Fruit fly (Drosophila melanogaster) whole organism, embryonic: ENCODE results near the gene sro.
A peak's percentile ranks its signal among the peaks of the same experiment; 100 is the strongest.

ENCODE experiments used
- ATbp ChIP-seq: fragments of 200-800 bp; sonication (Bioruptor generic); optimal IDR thresholded peaks from 2 replicates; lab custom pipeline; 2017; ENCODE audit warnings: missing biosample characterization, mild to moderate bottlenecking, missing genetic modification characterization, missing genetic modification reagents
- Ada2b ChIP-seq: fragments of 200-800 bp; sonication (Bioruptor generic); IDR thresholded peaks from 2 replicates; pipeline ENCODE4 v1.3.6; 2022; ENCODE audit warnings: missing biosample characterization, missing genetic modification characterization
- BEAF-32 ChIP-seq: fragments of 200-800 bp; sonication (Bioruptor generic); optimal IDR thresholded peaks from 3 replicates; lab custom pipeline; 2017; ENCODE audit warnings: missing biosample characterization, missing genetic modification characterization, mild to moderate bottlenecking, moderate library complexity, missing genetic modification reagents
- CG11723 ChIP-seq: fragments of 200-800 bp; sonication (Bioruptor generic); optimal IDR thresholded peaks from 2 replicates; lab custom pipeline; 2017; ENCODE audit warnings: missing biosample characterization, mild to moderate bottlenecking, missing genetic modification characterization
- CG13287 ChIP-seq: fragments of 200-800 bp; sonication (Bioruptor generic); IDR thresholded peaks from 2 replicates; pipeline ENCODE4 v1.3.6; 2022; ENCODE audit warnings: missing biosample characterization, missing genetic modification characterization; ENCODE audit not compliant: partially characterized antibody
- CG13894 ChIP-seq: fragments of 200-800 bp; sonication (Bioruptor generic); optimal IDR thresholded peaks from 3 replicates; lab custom pipeline; 2018; ENCODE audit warnings: missing biosample characterization, mild to moderate bottlenecking, missing genetic modification characterization, moderate library complexity
- CG14667 ChIP-seq: fragments of 200-800 bp; sonication (Bioruptor generic); IDR thresholded peaks from 2 replicates; pipeline ENCODE4 v1.3.6; 2022; ENCODE audit warnings: missing biosample characterization, missing genetic modification characterization
- CG14710 ChIP-seq: fragments of 200-800 bp; sonication (Bioruptor generic); optimal IDR thresholded peaks from 3 replicates; lab custom pipeline; 2019; ENCODE audit warnings: missing biosample characterization, mild to moderate bottlenecking, missing genetic modification characterization, moderate library complexity
- CG1602 ChIP-seq: fragments of 200-800 bp; sonication (Bioruptor generic); optimal IDR thresholded peaks from 3 replicates; lab custom pipeline; 2016; ENCODE audit warnings: missing biosample characterization, missing genetic modification characterization
- CG17186 ChIP-seq: fragments of 200-800 bp; sonication (Bioruptor generic); optimal IDR thresholded peaks from 3 replicates; lab custom pipeline; 2017; ENCODE audit warnings: missing biosample characterization, missing genetic modification reagents, missing genetic modification characterization
- CG17568 ChIP-seq: fragments of 200-800 bp; sonication (Bioruptor generic); optimal IDR thresholded peaks from 2 replicates; lab custom pipeline; 2018; ENCODE audit warnings: missing biosample characterization, mild to moderate bottlenecking, missing genetic modification characterization, moderate library complexity
- CG17612 ChIP-seq: fragments of 200-800 bp; sonication (Bioruptor generic); IDR thresholded peaks from 2 replicates; pipeline ENCODE4 v1.3.6; 2022; ENCODE audit warnings: missing biosample characterization, missing genetic modification characterization
- CG17829 ChIP-seq: fragments of 200-800 bp; optimal IDR thresholded peaks from 2 replicates; lab custom pipeline; 2019; ENCODE audit warnings: missing biosample characterization, mild to moderate bottlenecking, missing genetic modification characterization, moderate library complexity
- CG18476 ChIP-seq: fragments of 200-800 bp; sonication (Bioruptor generic); optimal IDR thresholded peaks from 2 replicates; lab custom pipeline; 2016; ENCODE audit warnings: missing biosample characterization, mild to moderate bottlenecking, missing genetic modification characterization
- CG18619 ChIP-seq: fragments of 200-800 bp; sonication (Bioruptor generic); optimal IDR thresholded peaks from 3 replicates; lab custom pipeline; 2017; ENCODE audit warnings: missing biosample characterization, mild to moderate bottlenecking, missing genetic modification characterization
- CG2199 ChIP-seq: fragments of 200-800 bp; sonication (Bioruptor generic); IDR thresholded peaks from 3 replicates; pipeline ENCODE4 v1.3.6; 2022; ENCODE audit warnings: missing biosample characterization, missing genetic modification characterization
- CG2889 ChIP-seq: fragments of 200-800 bp; sonication (Bioruptor generic); IDR thresholded peaks from 3 replicates; pipeline ENCODE4 v1.3.6; 2022; ENCODE audit warnings: missing biosample characterization, missing genetic modification characterization
- CG4617 ChIP-seq: fragments of 200-800 bp; sonication (Bioruptor generic); optimal IDR thresholded peaks from 3 replicates; lab custom pipeline; 2016; ENCODE audit warnings: missing biosample characterization, missing genetic modification characterization, borderline replicate concordance
- CG5953 ChIP-seq: fragments of 200-800 bp; sonication (Bioruptor generic); IDR thresholded peaks from 2 replicates; pipeline ENCODE4 v1.3.6; 2022; ENCODE audit warnings: missing biosample characterization, missing genetic modification characterization
- CG6175 ChIP-seq: fragments of 200-800 bp; sonication (Bioruptor generic); IDR thresholded peaks from 3 replicates; pipeline ENCODE4 v1.3.6; 2022; ENCODE audit warnings: missing biosample characterization, missing genetic modification characterization
- CG9797 ChIP-seq: fragments of 200-800 bp; sonication (Bioruptor generic); optimal IDR thresholded peaks from 3 replicates; lab custom pipeline; 2018; ENCODE audit warnings: missing biosample characterization, mild to moderate bottlenecking, missing genetic modification characterization
- CHES-1-like ChIP-seq: fragments of 200-800 bp; sonication (Bioruptor generic); optimal IDR thresholded peaks from 2 replicates; lab custom pipeline; 2016; ENCODE audit warnings: missing biosample characterization, missing genetic modification characterization
- Fer1 ChIP-seq: fragments of 200-800 bp; sonication (Bioruptor generic); optimal IDR thresholded peaks from 2 replicates; lab custom pipeline; 2017; ENCODE audit warnings: missing biosample characterization, mild to moderate bottlenecking, missing genetic modification characterization
- H2.0 ChIP-seq: fragments of 200-800 bp; sonication (Bioruptor generic); IDR thresholded peaks from 2 replicates; pipeline ENCODE4 v1.3.6; 2022; ENCODE audit warnings: missing biosample characterization, missing genetic modification characterization
- HmgD ChIP-seq: fragments of 200-800 bp; sonication (Bioruptor generic); optimal IDR thresholded peaks from 3 replicates; lab custom pipeline; 2016; ENCODE audit warnings: missing biosample characterization, missing genetic modification characterization
- Hr78 ChIP-seq, 2 experiments: fragments of 200-800 bp in 1 of 2; fragments of >200 bp in 1 of 2; sonication (Bioruptor generic) in 1 of 2; optimal IDR thresholded peaks; 2 replicates each; lab custom pipeline; 2017 to 2019; ENCODE audit warnings: missing biosample characterization in 2 of 2, missing genetic modification characterization in 2 of 2, mild to moderate bottlenecking in 1 of 2, moderate library complexity in 1 of 2
- Neu2 ChIP-seq: fragments of 200-800 bp; sonication (Bioruptor generic); optimal IDR thresholded peaks from 3 replicates; lab custom pipeline; 2016; ENCODE audit warnings: missing biosample characterization, missing genetic modification characterization, borderline replicate concordance
- Oaz ChIP-seq: fragments of 200-800 bp; sonication (Bioruptor generic); IDR thresholded peaks from 2 replicates; pipeline ENCODE4 v1.3.6; 2022; ENCODE audit warnings: missing biosample characterization, missing genetic modification characterization
- Opbp ChIP-seq: fragments of 200-800 bp; sonication (Bioruptor generic); IDR thresholded peaks from 3 replicates; pipeline ENCODE4 v1.3.6; 2022; ENCODE audit warnings: missing biosample characterization, missing genetic modification characterization; ENCODE audit not compliant: partially characterized antibody
- Rx ChIP-seq: fragments of 200-800 bp; sonication (Bioruptor generic); IDR thresholded peaks from 2 replicates; pipeline ENCODE4 v1.3.6; 2022; ENCODE audit warnings: missing biosample characterization, missing genetic modification characterization
- Sin3A ChIP-seq: fragments of >200 bp; optimal IDR thresholded peaks from 2 replicates; lab custom pipeline; 2018
- aop ChIP-seq: fragments of 200-800 bp; sonication (Bioruptor generic); IDR thresholded peaks from 2 replicates; pipeline ENCODE4 v1.3.6; 2022; ENCODE audit warnings: missing biosample characterization, missing genetic modification characterization
- ase ChIP-seq: fragments of 200-800 bp; sonication (Bioruptor generic); IDR thresholded peaks from 3 replicates; pipeline ENCODE4 v1.3.6; 2022; ENCODE audit warnings: missing biosample characterization, missing genetic modification characterization
- chn ChIP-seq: fragments of 200-800 bp; sonication (Bioruptor generic); optimal IDR thresholded peaks from 2 replicates; lab custom pipeline; 2016; ENCODE audit warnings: missing biosample characterization, missing genetic modification characterization
- cwo ChIP-seq: fragments of 200-800 bp; sonication (Bioruptor generic); optimal IDR thresholded peaks from 3 replicates; lab custom pipeline; 2017; ENCODE audit warnings: missing biosample characterization, missing genetic modification characterization, mild to moderate bottlenecking, moderate library complexity, missing genetic modification reagents
- dmrt99B ChIP-seq: fragments of 200-800 bp; sonication (Bioruptor generic); optimal IDR thresholded peaks from 2 replicates; lab custom pipeline; 2018; ENCODE audit warnings: missing biosample characterization, mild to moderate bottlenecking, missing genetic modification characterization, moderate library complexity
- fd102C ChIP-seq: fragments of 200-800 bp; sonication (Bioruptor generic); optimal IDR thresholded peaks from 2 replicates; lab custom pipeline; 2018; ENCODE audit warnings: missing biosample characterization, mild to moderate bottlenecking, missing genetic modification characterization, moderate library complexity
- fd3F ChIP-seq: fragments of 200-800 bp; sonication (Bioruptor generic); optimal IDR thresholded peaks from 2 replicates; lab custom pipeline; 2018; ENCODE audit warnings: missing biosample characterization, mild to moderate bottlenecking, missing genetic modification characterization, moderate library complexity
- inv ChIP-seq: fragments of 200-800 bp; sonication (Bioruptor generic); IDR thresholded peaks from 2 replicates; pipeline ENCODE4 v1.3.6; 2022; ENCODE audit warnings: missing biosample characterization, missing genetic modification characterization; ENCODE audit not compliant: partially characterized antibody
- kah ChIP-seq: fragments of 200-800 bp; sonication (Bioruptor generic); optimal IDR thresholded peaks from 2 replicates; lab custom pipeline; 2018; ENCODE audit warnings: missing biosample characterization, mild to moderate bottlenecking, missing genetic modification characterization
- ken ChIP-seq: fragments of 200-800 bp; sonication (Bioruptor generic); IDR thresholded peaks from 3 replicates; pipeline ENCODE4 v1.3.6; 2022; ENCODE audit warnings: missing biosample characterization, missing genetic modification characterization
- lbe ChIP-seq: fragments of 200-800 bp; sonication (Bioruptor generic); optimal IDR thresholded peaks from 2 replicates; lab custom pipeline; 2016; ENCODE audit warnings: missing biosample characterization, mild to moderate bottlenecking, missing genetic modification characterization
- otp ChIP-seq: fragments of 200-800 bp; sonication (Bioruptor generic); IDR thresholded peaks from 3 replicates; pipeline ENCODE4, ENCODE4 v1.3.6; 2022; ENCODE audit warnings: missing biosample characterization, missing genetic modification characterization
- pfk ChIP-seq: fragments of 200-800 bp; sonication (Bioruptor generic); optimal IDR thresholded peaks from 2 replicates; lab custom pipeline; 2018; ENCODE audit warnings: missing biosample characterization, mild to moderate bottlenecking, missing genetic modification characterization, moderate library complexity
- seq ChIP-seq: fragments of 200-800 bp; sonication (Bioruptor generic); IDR thresholded peaks from 2 replicates; pipeline ENCODE4 v1.3.6; 2022; ENCODE audit warnings: missing biosample characterization, missing genetic modification characterization
- so ChIP-seq: fragments of 200-800 bp; sonication (Bioruptor generic); IDR thresholded peaks from 3 replicates; pipeline ENCODE4 v1.3.6; 2022; ENCODE audit warnings: missing biosample characterization, missing genetic modification characterization
- stwl ChIP-seq: fragments of 200-800 bp; sonication (Bioruptor generic); optimal IDR thresholded peaks from 3 replicates; lab custom pipeline; 2018; ENCODE audit warnings: missing biosample characterization, mild to moderate bottlenecking, missing genetic modification characterization, moderate library complexity
- zen ChIP-seq: fragments of 200-800 bp; sonication (Bioruptor generic); optimal IDR thresholded peaks from 3 replicates; lab custom pipeline; 2018; ENCODE audit warnings: missing biosample characterization, mild to moderate bottlenecking, missing genetic modification characterization, moderate library complexity

The sro gene

DNA sequence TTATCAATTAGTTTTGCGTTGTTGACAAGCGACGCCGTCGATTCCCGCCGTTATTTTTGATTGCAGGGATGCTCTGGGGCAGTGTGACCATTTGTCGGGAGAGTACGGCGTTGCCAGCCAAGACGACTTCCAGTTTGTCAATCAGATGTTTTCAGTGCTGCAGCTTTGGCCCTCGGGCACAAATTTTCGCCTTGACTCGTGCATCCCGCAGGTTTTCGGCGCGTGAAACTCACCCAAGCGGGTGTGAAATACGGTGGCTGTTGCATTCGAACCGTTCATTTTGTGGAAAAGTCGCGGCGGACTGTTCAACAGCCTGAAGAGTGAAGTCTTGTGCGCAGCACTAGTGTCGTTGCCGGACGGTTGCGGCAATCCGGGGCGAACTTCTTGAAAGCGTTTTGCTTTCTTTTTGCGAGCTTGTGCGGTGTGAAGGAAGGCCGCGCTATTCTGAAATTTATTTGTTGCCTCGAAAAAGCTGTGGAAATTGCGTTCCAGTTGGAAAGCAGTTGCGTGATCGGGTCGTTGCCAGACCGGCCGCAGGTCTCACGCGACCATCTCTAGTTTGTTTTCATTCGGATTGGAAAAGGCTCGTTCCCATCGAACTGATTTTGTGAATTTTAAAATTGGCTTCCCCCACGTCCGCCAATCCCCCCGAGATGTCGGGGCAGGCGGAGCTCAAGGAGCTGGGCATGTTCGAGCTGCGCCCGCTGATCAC is 12.4 kb downstream of the sro start, which contains the start of the genes ca and ncd (continued):
- TF ChIP-seq CG17186 (peak; percentile 6), Sin3A (lab: Kevin White, UChicago) (peak; percentile 96), seq (GFP tag; lab: Robert Waterston, UW) (no peak)
- TF ChIP-seq, all 482 proteins: peak for 70

dm6 chr3R:29816266-29816665 is 21.9 kb downstream of the sro start, which contains the start of gene Vps16B:
TSS of gene Vps16B (minus strand) at chr3R:29816451.
- TF ChIP-seq Rx (GFP tag; lab: Robert Waterston, UW) (no peak), CG5953 (GFP tag; lab: Robert Waterston, UW) (no peak), Neu2 (GFP tag; lab: Kevin White, UChicago) (no peak), otp (GFP tag; lab: Robert Waterston, UW) (no peak), CG6175 (GFP tag; lab: Robert Waterston, UW) (no peak), kah (GFP tag; lab: Kevin White, UChicago) (no peak), Opbp (peak; percentile 39; the same call in 1 of the 3 replicates), fd102C (GFP tag; lab: Kevin White, UChicago) (no peak), CG18619 (GFP tag; lab: Kevin White, UChicago) (no peak), CG17568 (GFP tag; lab: Kevin White, UChicago) (no peak), stwl (peak; percentile 94), CG13894 (tag; lab: Kevin White, UChicago) (no peak), Ada2b (GFP tag; lab: Robert Waterston, UW) (no peak), HmgD (GFP tag; lab: Kevin White, UChicago) (no peak), Oaz (GFP tag; lab: Robert Waterston, UW) (no peak), CG4617 (GFP tag; lab: Kevin White, UChicago) (peak; percentile 68), chn (GFP tag; lab: Kevin White, UChicago) (no peak), CG17829 (tag; lab: Kevin White, UChicago) (no peak), lbe (no peak), aop (no peak), pfk (GFP tag; lab: Kevin White, UChicago) (no peak), CG14710 (peak; percentile 41), fd3F (GFP tag; lab: Kevin White, UChicago) (no peak), CG2199 (GFP tag; lab: Robert Waterston, UW) (no peak), zen (tag; lab: Kevin White, UChicago) (no peak), CG17612 (no peak), CG13287 (GFP tag; lab: Robert Waterston, UW) (peak; percentile 69), Hr78 (GFP tag; optimal IDR thresholded peaks at IDR 0.05; lab: Kevin White, UChicago) (no peak), BEAF-32 (peak; percentile 19), cwo (GFP tag; lab: Kevin White, UChicago) (no peak), CG18476 (no peak), CG11723 (no peak), ase (GFP tag; lab: Robert Waterston, UW) (no peak), CG2889 (GFP tag; lab: Robert Waterston, UW) (no peak), CG9797 (peak; percentile 58), dmrt99B (tag; lab: Kevin White, UChicago) (no peak), so (GFP tag; lab: Robert Waterston, UW) (no peak), Fer1 (GFP tag; lab: Kevin White, UChicago) (no peak), H2.0 (no peak), CHES-1-like (GFP tag; lab: Kevin White, UChicago) (no peak), ATbp (no peak), ken (no peak), CG14667 (no peak), CG1602 (no peak), inv (GFP tag; lab: Robert Waterston, UW) (no peak)
